Worm (Caenorhabditis elegans) whole organism, L2 larva: ENCODE results near the gene C50A2.3.

ENCODE experiments used
- ama-1 ChIP-seq: fragments of 150-350 bp; optimal IDR thresholded peaks from 2 replicates; lab custom pipeline; 2018; ENCODE audit warnings: inconsistent platforms
- ceh-82 ChIP-seq: fragments of 150-350 bp; optimal IDR thresholded peaks from 2 replicates; lab custom pipeline; 2014; ENCODE audit warnings: missing biosample characterization, missing genetic modification characterization
- elt-1 ChIP-seq: fragments of 150-350 bp; optimal IDR thresholded peaks from 2 replicates; lab custom pipeline; 2014; ENCODE audit warnings: missing biosample characterization, missing genetic modification characterization
- mdl-1 ChIP-seq, 2 experiments: fragments of 150-350 bp in 1 of 2; sonication (generic microtip) in 1 of 2; optimal IDR thresholded peaks; 2 replicates each; lab custom pipeline; 2017; ENCODE audit warnings: missing biosample characterization in 2 of 2, missing genetic modification characterization in 2 of 2
- nhr-11 ChIP-seq: fragments of 150-350 bp; optimal IDR thresholded peaks from 2 replicates; lab custom pipeline; 2014; ENCODE audit warnings: missing biosample characterization, missing genetic modification characterization
- nhr-21 ChIP-seq: fragments of 150-350 bp; optimal IDR thresholded peaks from 2 replicates; lab custom pipeline; 2014; ENCODE audit warnings: missing biosample characterization, missing genetic modification characterization
- nhr-6 ChIP-seq: fragments of 150-350 bp; optimal IDR thresholded peaks from 2 replicates; lab custom pipeline; 2014; ENCODE audit warnings: missing biosample characterization, missing genetic modification characterization
- skn-1 ChIP-seq: sonication (generic microtip); optimal IDR thresholded peaks from 2 replicates; lab custom pipeline; 2017; ENCODE audit warnings: missing biosample characterization, missing genetic modification characterization
- sma-3 ChIP-seq: sonication (generic microtip); optimal IDR thresholded peaks from 2 replicates; lab custom pipeline; 2016; ENCODE audit warnings: missing genetic modification reagents, missing genetic modification characterization, missing compliant biosample characterization
- unc-55 ChIP-seq: fragments of 150-350 bp; sonication (generic microtip); optimal IDR thresholded peaks from 3 replicates; lab custom pipeline; 2014; ENCODE audit warnings: missing biosample characterization, missing genetic modification reagents, missing genetic modification characterization
- unc-62 ChIP-seq: fragments of 150-350 bp; optimal IDR thresholded peaks from 2 replicates; lab custom pipeline; 2014; ENCODE audit warnings: missing biosample characterization, missing genetic modification reagents, missing genetic modification characterization
- ztf-11 ChIP-seq: sonication (generic microtip); optimal IDR thresholded peaks from 2 replicates; lab custom pipeline; 2017; ENCODE audit warnings: missing biosample characterization, missing genetic modification characterization

- no peak for TF ChIP-seq elt-1 (tag; lab: Kevin White, UChicago)
- TF ChIP-seq nhr-11 (tag; lab: Kevin White, UChicago), result no peak
- no peak for TF ChIP-seq mdl-1 (tag; optimal IDR thresholded peaks at IDR 0.05; lab: Kevin White, UChicago)
- TF ChIP-seq nhr-21, result no peak
- no peak for TF ChIP-seq ztf-11 (tag; lab: Kevin White, UChicago)
- TF ChIP-seq unc-55 (GFP tag; lab: Kevin White, UChicago), result no peak
- no peak for TF ChIP-seq skn-1
- no peak for TF ChIP-seq ceh-82 (tag; lab: Kevin White, UChicago)
- no peak for TF ChIP-seq sma-3 (GFP tag; lab: Kevin White, UChicago)
- no peak for TF ChIP-seq nhr-6 (tag; lab: Kevin White, UChicago)
- TF ChIP-seq ama-1 (lab: Kevin White, UChicago), result no peak
- no peak for TF ChIP-seq unc-62 (GFP tag; lab: Kevin White, UChicago)
These were observed 36.3 kb downstream of the C50A2.3 start for ce11 chrIV:1121511-1121910.
